Fruit fly (Drosophila melanogaster): ENCODE data around the gene RagA-B.

DNA sequence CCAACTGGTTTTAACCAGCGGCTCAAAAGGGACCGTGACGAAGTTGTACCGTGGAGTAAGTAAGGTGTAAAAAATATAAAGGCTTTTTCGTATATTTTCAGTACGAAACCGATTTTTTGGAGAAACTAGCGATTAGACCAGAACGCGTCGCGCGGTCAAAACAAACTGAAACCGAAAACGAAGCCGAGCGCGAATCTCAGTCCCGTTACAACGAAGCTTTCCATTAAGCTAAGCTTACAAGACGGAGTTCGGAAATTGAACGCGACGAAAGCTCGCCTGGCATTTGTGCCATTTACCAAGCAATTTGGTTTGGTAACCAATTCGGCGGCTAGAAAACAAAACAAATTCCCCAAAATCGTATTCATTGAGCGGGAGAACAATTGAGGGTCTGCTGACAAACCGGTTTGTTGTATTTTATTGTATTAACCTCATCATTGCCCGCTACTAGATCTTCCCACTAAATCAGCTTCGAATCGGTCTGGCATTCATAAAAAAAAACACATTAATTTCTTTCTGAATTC, 17.7 kb upstream of the RagA-B start:
- TF ChIP-seq Myc (optimal IDR thresholded peaks at IDR 0.05) (no peak), Sin3A (optimal IDR thresholded peaks at IDR 0.05) (no peak), psq (optimal IDR thresholded peaks at IDR 0.05) (no peak)

All from Kc167 (cell line).